Worm (Caenorhabditis elegans) whole organism, L3 larva: ENCODE measurements around the gene srh-186.

ENCODE experiments used
- elt-1 ChIP-seq: fragments of 150-350 bp; optimal IDR thresholded peaks from 2 replicates; lab custom pipeline; 2014; ENCODE audit warnings: missing biosample characterization, missing genetic modification characterization
- fos-1 ChIP-seq: fragments of 150-350 bp; optimal IDR thresholded peaks from 2 replicates; lab custom pipeline; 2014; ENCODE audit warnings: missing biosample characterization, missing genetic modification characterization
- nhr-11 ChIP-seq: fragments of 150-350 bp; optimal IDR thresholded peaks from 2 replicates; lab custom pipeline; 2014; ENCODE audit warnings: missing biosample characterization, missing genetic modification characterization
- nhr-25 ChIP-seq: sonication (generic microtip); optimal IDR thresholded peaks from 2 replicates; lab custom pipeline; 2017; ENCODE audit warnings: missing biosample characterization, missing genetic modification characterization
- ztf-11 ChIP-seq: fragments of 150-350 bp; optimal IDR thresholded peaks from 2 replicates; lab custom pipeline; 2014; ENCODE audit warnings: missing biosample characterization, missing genetic modification characterization

ce11 chrV:15978232-15978764 lies 22.7 kb downstream of the srh-186 start, which contains the start of gene oac-20:
- no peak for TF ChIP-seq elt-1
- no peak for TF ChIP-seq ztf-11
- TF ChIP-seq nhr-25 (tag; lab: Kevin White, UChicago) = no peak
- TF ChIP-seq nhr-11 = no peak
- no peak for TF ChIP-seq fos-1
